Worm (Caenorhabditis elegans): ENCODE data around the gene clec-255.

- TF ChIP-seq fkh-3 (tag; optimal IDR thresholded peaks at IDR 0.05) (no peak), snpc-3.4 (tag; optimal IDR thresholded peaks at IDR 0.05) (no peak), nhr-80 (tag; optimal IDR thresholded peaks at IDR 0.05) (no peak), ceh-100 (GFP tag; IDR thresholded peaks at IDR 0.05) (no peak), aptf-3 (GFP tag; IDR thresholded peaks at IDR 0.05) (no peak), Y67H2A.10 (GFP tag; conservative IDR thresholded peaks at IDR 0.05) (no peak)
Measured at ce11 chrV:18725858-18726257, 44.7 kb downstream of the clec-255 start.
